Fruit fly (Drosophila melanogaster) Kc167 (cell line): ENCODE data around the gene CG11975.

ENCODE experiments used
- psq ChIP-seq: fragments of >200 bp; optimal IDR thresholded peaks from 2 replicates; lab custom pipeline; 2017; ENCODE audit warnings: missing external identifiers
- ttk ChIP-seq: sonication (Bioruptor generic); optimal IDR thresholded peaks from 2 replicates; lab custom pipeline; 2017; ENCODE audit warnings: missing external identifiers

- TF ChIP-seq psq (lab: Kevin White, UChicago) (no peak), ttk (lab: Kevin White, UChicago) (no peak)
These were observed 26.7 kb downstream of the CG11975 start, which contains the start of gene tgo for dm6 chr3R:9019689-9020138.
